Fruit fly (Drosophila melanogaster) whole organism, embryonic: ENCODE results near the gene TBC1D16.

Experiments
- Abd-B ChIP-seq: fragments of 200-800 bp; sonication (Bioruptor generic); optimal IDR thresholded peaks from 2 replicates; lab custom pipeline; 2018; ENCODE audit warnings: missing biosample characterization, mild to moderate bottlenecking, missing genetic modification characterization, moderate library complexity
- CG13424 ChIP-seq: fragments of 200-800 bp; sonication (Bioruptor generic); optimal IDR thresholded peaks from 2 replicates; lab custom pipeline; 2019; ENCODE audit warnings: missing biosample characterization, mild to moderate bottlenecking, missing genetic modification characterization, moderate library complexity
- CG14667 ChIP-seq: fragments of 200-800 bp; sonication (Bioruptor generic); IDR thresholded peaks from 2 replicates; pipeline ENCODE4 v1.3.6; 2022; ENCODE audit warnings: missing biosample characterization, missing genetic modification characterization
- CG16863 ChIP-seq: fragments of 200-800 bp; sonication (Bioruptor generic); optimal IDR thresholded peaks from 3 replicates; lab custom pipeline; 2016; ENCODE audit warnings: missing biosample characterization, missing genetic modification characterization
- CG31441 ChIP-seq: fragments of 200-800 bp; sonication (Bioruptor generic); IDR thresholded peaks from 2 replicates; pipeline ENCODE4 v1.3.6; 2022; ENCODE audit warnings: missing biosample characterization, missing genetic modification characterization
- CG3163 ChIP-seq: fragments of 200-800 bp; sonication (Bioruptor generic); optimal IDR thresholded peaks from 3 replicates; lab custom pipeline; 2016; ENCODE audit warnings: missing biosample characterization, missing genetic modification characterization
- CG3281 ChIP-seq: fragments of 200-800 bp; sonication (Bioruptor generic); optimal IDR thresholded peaks from 3 replicates; lab custom pipeline; 2017; ENCODE audit warnings: missing biosample characterization, mild to moderate bottlenecking, missing genetic modification characterization
- CG34224 ChIP-seq: fragments of 200-800 bp; sonication (Bioruptor generic); IDR thresholded peaks from 3 replicates; pipeline ENCODE4 v1.3.6; 2022; ENCODE audit warnings: missing biosample characterization, missing genetic modification characterization; ENCODE audit not compliant: partially characterized antibody
- CG34376 ChIP-seq: fragments of 200-800 bp; sonication (Bioruptor generic); optimal IDR thresholded peaks from 2 replicates; lab custom pipeline; 2018; ENCODE audit warnings: missing biosample characterization, mild to moderate bottlenecking, missing genetic modification characterization
- CG4617 ChIP-seq: fragments of 200-800 bp; sonication (Bioruptor generic); optimal IDR thresholded peaks from 3 replicates; lab custom pipeline; 2016; ENCODE audit warnings: missing biosample characterization, missing genetic modification characterization, borderline replicate concordance
- CG8924 ChIP-seq: fragments of 200-800 bp; optimal IDR thresholded peaks from 3 replicates; lab custom pipeline; 2019; ENCODE audit warnings: missing biosample characterization, mild to moderate bottlenecking, missing genetic modification characterization, moderate library complexity
- CG8944 ChIP-seq: fragments of 200-800 bp; sonication (Bioruptor generic); optimal IDR thresholded peaks from 3 replicates; lab custom pipeline; 2016; ENCODE audit warnings: missing biosample characterization, missing genetic modification characterization
- CG9932 ChIP-seq: fragments of 200-800 bp; sonication (Bioruptor generic); IDR thresholded peaks from 2 replicates; pipeline ENCODE4 v1.3.6; 2022; ENCODE audit warnings: missing biosample characterization, missing genetic modification characterization
- Doc2 ChIP-seq: fragments of 200-800 bp; sonication (Bioruptor generic); IDR thresholded peaks from 2 replicates; pipeline ENCODE4 v1.3.6; 2022; ENCODE audit warnings: missing biosample characterization, missing genetic modification characterization
- Dref ChIP-seq: fragments of 200-800 bp; sonication (Bioruptor generic); IDR thresholded peaks from 2 replicates; pipeline ENCODE4 v1.3.6; 2022; ENCODE audit warnings: missing biosample characterization, missing genetic modification characterization
- Fer1 ChIP-seq: fragments of 200-800 bp; sonication (Bioruptor generic); optimal IDR thresholded peaks from 2 replicates; lab custom pipeline; 2017; ENCODE audit warnings: missing biosample characterization, mild to moderate bottlenecking, missing genetic modification characterization
- HLH54F ChIP-seq: fragments of 200-800 bp; sonication (Bioruptor generic); optimal IDR thresholded peaks from 3 replicates; lab custom pipeline; 2016; ENCODE audit warnings: missing biosample characterization, missing genetic modification characterization
- Hmr ChIP-seq: fragments of 200-800 bp; sonication (Bioruptor generic); optimal IDR thresholded peaks from 3 replicates; lab custom pipeline; 2017; ENCODE audit warnings: mild to moderate bottlenecking, missing biosample characterization, missing genetic modification reagents, missing genetic modification characterization
- Hr78 ChIP-seq, 2 experiments: fragments of 200-800 bp in 1 of 2; fragments of >200 bp in 1 of 2; sonication (Bioruptor generic) in 1 of 2; optimal IDR thresholded peaks; 2 replicates each; lab custom pipeline; 2017 to 2019; ENCODE audit warnings: missing biosample characterization in 2 of 2, missing genetic modification characterization in 2 of 2, mild to moderate bottlenecking in 1 of 2, moderate library complexity in 1 of 2
- Med ChIP-seq: fragments of 200-800 bp; sonication (Bioruptor generic); peaks from one replicate; lab custom pipeline; 2016; ENCODE audit warnings: missing biosample characterization, missing genetic modification characterization, mild to moderate bottlenecking, inconsistent platforms, moderate library complexity
- NC2α ChIP-seq: fragments of 200-800 bp; sonication (Bioruptor generic); optimal IDR thresholded peaks from 2 replicates; lab custom pipeline; 2016; ENCODE audit warnings: missing biosample characterization, missing genetic modification characterization
- Neu2 ChIP-seq: fragments of 200-800 bp; sonication (Bioruptor generic); optimal IDR thresholded peaks from 3 replicates; lab custom pipeline; 2016; ENCODE audit warnings: missing biosample characterization, missing genetic modification characterization, borderline replicate concordance
- Nf-YA ChIP-seq: fragments of 200-800 bp; sonication (Bioruptor generic); IDR thresholded peaks from 2 replicates; pipeline ENCODE4 v1.3.6; 2022; ENCODE audit warnings: missing biosample characterization, missing genetic modification characterization
- Opbp ChIP-seq: fragments of 200-800 bp; sonication (Bioruptor generic); IDR thresholded peaks from 3 replicates; pipeline ENCODE4 v1.3.6; 2022; ENCODE audit warnings: missing biosample characterization, missing genetic modification characterization; ENCODE audit not compliant: partially characterized antibody
- Pdp1 ChIP-seq, 2 experiments: fragments of 200-800 bp; sonication (Bioruptor generic); optimal IDR thresholded peaks; 3 replicates each; lab custom pipeline; 2016; ENCODE audit warnings: missing biosample characterization in 2 of 2, missing genetic modification characterization in 2 of 2, mild to moderate bottlenecking in 1 of 2, moderate library complexity in 1 of 2
- Ptx1 ChIP-seq: fragments of 200-800 bp; sonication (Bioruptor generic); IDR thresholded peaks from 2 replicates; pipeline ENCODE4 v1.3.6; 2022; ENCODE audit warnings: missing biosample characterization, missing genetic modification characterization
- Trl ChIP-seq, 3 experiments: fragments of >200 bp in 2 of 3; fragments of 200-800 bp in 1 of 3; sonication (Bioruptor generic) in 1 of 3; optimal IDR thresholded peaks; 2 replicates in 1 of 3; 3 replicates in 2 of 3; lab custom pipeline; 2016 to 2017; ENCODE audit warnings: missing biosample characterization in 1 of 3, missing genetic modification characterization in 1 of 3
- Xrp1 ChIP-seq: fragments of 200-800 bp; sonication (Bioruptor generic); IDR thresholded peaks from 2 replicates; pipeline ENCODE4 v1.3.6; 2022; ENCODE audit warnings: missing biosample characterization, missing genetic modification characterization
- cato ChIP-seq: fragments of 200-800 bp; sonication (Bioruptor generic); optimal IDR thresholded peaks from 2 replicates; lab custom pipeline; 2016; ENCODE audit warnings: missing biosample characterization, missing genetic modification characterization, borderline replicate concordance
- cg ChIP-seq: fragments of 200-800 bp; sonication (Bioruptor generic); optimal IDR thresholded peaks from 3 replicates; lab custom pipeline; 2019; ENCODE audit warnings: missing biosample characterization, mild to moderate bottlenecking, missing genetic modification characterization, moderate library complexity
- chn ChIP-seq: fragments of 200-800 bp; sonication (Bioruptor generic); optimal IDR thresholded peaks from 2 replicates; lab custom pipeline; 2016; ENCODE audit warnings: missing biosample characterization, missing genetic modification characterization
- emc ChIP-seq: fragments of 200-800 bp; sonication (Bioruptor generic); optimal IDR thresholded peaks from 2 replicates; lab custom pipeline; 2016; ENCODE audit warnings: missing biosample characterization, missing genetic modification characterization
- eve ChIP-seq, 2 experiments: fragments of >200 bp; optimal IDR thresholded peaks; 2 replicates each; lab custom pipeline; 2017; ENCODE audit warnings: missing biosample characterization in 2 of 2, missing genetic modification characterization in 2 of 2
- grn ChIP-seq: fragments of 200-800 bp; sonication (Bioruptor generic); optimal IDR thresholded peaks from 3 replicates; lab custom pipeline; 2017; ENCODE audit warnings: missing biosample characterization, missing genetic modification characterization
- gro ChIP-seq: fragments of 200-800 bp; sonication (Bioruptor generic); optimal IDR thresholded peaks from 2 replicates; lab custom pipeline; 2016; ENCODE audit warnings: missing biosample characterization, missing genetic modification characterization
- kni ChIP-seq: fragments of 200-800 bp; sonication (Bioruptor generic); optimal IDR thresholded peaks from 3 replicates; lab custom pipeline; 2017; ENCODE audit warnings: mild to moderate bottlenecking, missing biosample characterization, missing genetic modification reagents, missing genetic modification characterization
- lola ChIP-seq, 3 experiments: fragments of >200 bp in 2 of 3; fragments of 200-800 bp in 1 of 3; sonication (Bioruptor generic) in 1 of 3; optimal IDR thresholded peaks; 2 replicates each; lab custom pipeline; 2017 to 2019; ENCODE audit warnings: missing biosample characterization in 3 of 3, missing genetic modification characterization in 3 of 3, mild to moderate bottlenecking in 1 of 3, moderate library complexity in 1 of 3
- mirr ChIP-seq: fragments of 200-800 bp; sonication (Bioruptor generic); optimal IDR thresholded peaks from 3 replicates; lab custom pipeline; 2018; ENCODE audit warnings: missing biosample characterization, mild to moderate bottlenecking, missing genetic modification characterization
- nom ChIP-seq: fragments of 200-800 bp; sonication (Bioruptor generic); optimal IDR thresholded peaks from 2 replicates; lab custom pipeline; 2017; ENCODE audit warnings: missing biosample characterization, missing genetic modification characterization, mild to moderate bottlenecking, moderate library complexity, missing genetic modification reagents
- odd ChIP-seq: fragments of 200-800 bp; sonication (Bioruptor generic); optimal IDR thresholded peaks from 2 replicates; lab custom pipeline; 2017; ENCODE audit warnings: missing biosample characterization, mild to moderate bottlenecking, missing genetic modification characterization
- peb ChIP-seq: fragments of 200-800 bp; sonication (Bioruptor generic); IDR thresholded peaks from 2 replicates; pipeline ENCODE4 v1.3.6; 2022; ENCODE audit warnings: missing biosample characterization, missing genetic modification characterization
- sens-2 ChIP-seq: fragments of 200-800 bp; sonication (Bioruptor generic); IDR thresholded peaks from 2 replicates; pipeline ENCODE4 v1.3.6; 2022; ENCODE audit warnings: missing biosample characterization, missing genetic modification characterization
- sima ChIP-seq: fragments of 200-800 bp; sonication (Bioruptor generic); optimal IDR thresholded peaks from 2 replicates; lab custom pipeline; 2016; ENCODE audit warnings: missing biosample characterization, missing genetic modification characterization
- tll ChIP-seq, 2 experiments: fragments of 200-800 bp in 1 of 2; fragments of >200 bp in 1 of 2; sonication (Bioruptor generic) in 1 of 2; optimal IDR thresholded peaks; 2 replicates each; lab custom pipeline; 2017 to 2019; ENCODE audit warnings: missing biosample characterization in 2 of 2, missing genetic modification characterization in 2 of 2, mild to moderate bottlenecking in 1 of 2, moderate library complexity in 1 of 2
- tna ChIP-seq: fragments of 200-800 bp; sonication (Bioruptor generic); IDR thresholded peaks from 2 replicates; pipeline ENCODE4 v1.3.6; 2022; ENCODE audit warnings: missing biosample characterization, missing genetic modification characterization; ENCODE audit not compliant: partially characterized antibody
- wdn ChIP-seq: fragments of 200-800 bp; sonication (Bioruptor generic); IDR thresholded peaks from 2 replicates; pipeline ENCODE4 v1.3.6; 2022; ENCODE audit warnings: missing biosample characterization, missing genetic modification characterization
- wek ChIP-seq: fragments of 200-800 bp; sonication (Bioruptor generic); optimal IDR thresholded peaks from 3 replicates; lab custom pipeline; 2018; ENCODE audit warnings: missing biosample characterization, mild to moderate bottlenecking, missing genetic modification characterization, moderate library complexity
- z ChIP-seq: fragments of 200-800 bp; sonication (Bioruptor generic); IDR thresholded peaks from 3 replicates; pipeline ENCODE4 v1.3.6; 2022; ENCODE audit warnings: missing biosample characterization, missing genetic modification characterization

TBC1D16 gene

dm6 chr2L:10396877-10397587 is 38.4 kb downstream of the TBC1D16 start (continued):
- TF ChIP-seq peb (no peak), grn (GFP tag; lab: Kevin White, UChicago) (no peak), CG34376 (peak; percentile 60), Hr78 (GFP tag; optimal IDR thresholded peaks at IDR 0.05; lab: Kevin White, UChicago) (no peak), CG3281 (GFP tag; lab: Kevin White, UChicago) (peak; percentile 5), tll (GFP tag; optimal IDR thresholded peaks at IDR 0.05; lab: Kevin White, UChicago) (peak in 1 of 2 experiments; percentile 30), CG9932 (GFP tag; lab: Robert Waterston, UW) (no peak), sima (no peak), emc (no peak), tna (GFP tag; lab: Robert Waterston, UW) (0 out of 2 replicates have a peak, but pooled peaks have one; percentile 17), CG31441 (GFP tag; lab: Robert Waterston, UW) (no peak), sens-2 (GFP tag; lab: Robert Waterston, UW) (no peak), Hmr (no peak), Neu2 (no peak), CG14667 (no peak), CG3163 (GFP tag; lab: Kevin White, UChicago) (no peak), gro (GFP tag; lab: Kevin White, UChicago) (peak; percentile 0), wek (GFP tag; lab: Kevin White, UChicago) (peak; percentile 42), odd (peak; percentile 56), Xrp1 (GFP tag; lab: Robert Waterston, UW) (0 out of 2 replicates have a peak, but pooled peaks have one; percentile 6), Dref (GFP tag; lab: Robert Waterston, UW) (no peak), eve (GFP tag; optimal IDR thresholded peaks at IDR 0.05; lab: Kevin White, UChicago) (peak in 1 of 2 experiments; percentile 91), cg (peak; percentile 84), Abd-B (GFP tag; lab: Kevin White, UChicago) (no peak), wdn (GFP tag; lab: Robert Waterston, UW) (no peak), NC2α (no peak), CG4617 (GFP tag; lab: Kevin White, UChicago) (peak; percentile 17), Trl (optimal IDR thresholded peaks at IDR 0.05; lab: Kevin White, UChicago) (no peak), Trl (GFP tag; optimal IDR thresholded peaks at IDR 0.05; lab: Kevin White, UChicago) (no peak), chn (GFP tag; lab: Kevin White, UChicago) (no peak), nom (GFP tag; lab: Kevin White, UChicago) (peak; percentile 36), HLH54F (no peak), lola (GFP tag; optimal IDR thresholded peaks at IDR 0.05; lab: Kevin White, UChicago) (peak in 1 of 3 experiments; percentile 2), Ptx1 (GFP tag; lab: Robert Waterston, UW) (no peak), cato (GFP tag; lab: Kevin White, UChicago) (no peak), CG13424 (no peak), z (GFP tag; lab: Robert Waterston, UW) (no peak), kni (GFP tag; lab: Kevin White, UChicago) (peak; percentile 37), CG16863 (GFP tag; lab: Kevin White, UChicago) (no peak), Fer1 (GFP tag; lab: Kevin White, UChicago) (peak; percentile 49), Opbp (no peak), Doc2 (GFP tag; lab: Robert Waterston, UW) (no peak), Pdp1 (GFP tag; optimal IDR thresholded peaks at IDR 0.05; lab: Kevin White, UChicago) (peak in 1 of 2 experiments; percentile 74), mirr (GFP tag; lab: Kevin White, UChicago) (peak; percentile 13), Nf-YA (GFP tag; lab: Robert Waterston, UW) (no peak), CG8944 (GFP tag; lab: Kevin White, UChicago) (no peak), CG8924 (tag; lab: Kevin White, UChicago) (peak; percentile 12), Med (peak; percentile 70), CG34224 (GFP tag; lab: Robert Waterston, UW) (no peak)
